Worm (Caenorhabditis elegans) whole organism, early embryonic: ENCODE measurements around the gene F49E11.7.
A peak's percentile ranks its signal among the peaks of the same experiment; 100 is the strongest.

Source experiments
- B0310.2 ChIP-seq: sonication (generic microtip); optimal IDR thresholded peaks from 2 replicates; lab custom pipeline; 2016; ENCODE audit warnings: mild to moderate bottlenecking, missing genetic modification characterization, missing compliant biosample characterization
- F13C5.2 ChIP-seq: sonication (generic microtip); optimal IDR thresholded peaks from 2 replicates; lab custom pipeline; 2017; ENCODE audit warnings: mild to moderate bottlenecking, missing genetic modification characterization, inconsistent platforms, missing compliant biosample characterization
- aly-1 ChIP-seq: sonication (generic microtip); optimal IDR thresholded peaks from 2 replicates; lab custom pipeline; 2016; ENCODE audit warnings: missing genetic modification characterization, missing compliant biosample characterization
- ama-1 ChIP-seq: fragments of 150-350 bp; optimal IDR thresholded peaks from 2 replicates; lab custom pipeline; 2014
- ceh-13 ChIP-seq: fragments of 200-800 bp; sonication (Bioruptor generic); optimal IDR thresholded peaks from 2 replicates; lab custom pipeline; 2018; ENCODE audit warnings: mild to moderate bottlenecking, missing genetic modification characterization, missing compliant biosample characterization
- ceh-36 ChIP-seq: sonication (generic microtip); optimal IDR thresholded peaks from 2 replicates; lab custom pipeline; 2016; ENCODE audit warnings: missing genetic modification characterization, inconsistent platforms, missing compliant biosample characterization
- ets-7 ChIP-seq: sonication (generic microtip); optimal IDR thresholded peaks from 2 replicates; lab custom pipeline; 2016; ENCODE audit warnings: missing genotype, missing genetic modification characterization, missing compliant biosample characterization
- flt-1 ChIP-seq: fragments of 200-800 bp; sonication (Bioruptor generic); IDR thresholded peaks from 2 replicates; pipeline ENCODE4 v1.3.6; 2022; ENCODE audit warnings: missing genetic modification characterization, missing compliant biosample characterization
- hmbx-1 ChIP-seq: sonication (generic microtip); optimal IDR thresholded peaks from 2 replicates; lab custom pipeline; 2016; ENCODE audit warnings: mild to moderate bottlenecking, missing genetic modification characterization, missing compliant biosample characterization
- hmg-4 ChIP-seq: fragments of 200-800 bp; sonication (Bioruptor generic); optimal IDR thresholded peaks from 2 replicates; lab custom pipeline; 2018; ENCODE audit warnings: mild to moderate bottlenecking, missing genetic modification characterization, missing compliant biosample characterization
- hnd-1 ChIP-seq: sonication (generic microtip); optimal IDR thresholded peaks from 2 replicates; lab custom pipeline; 2016; ENCODE audit warnings: missing genetic modification characterization, missing compliant biosample characterization
- pes-1 ChIP-seq: fragments of 200-800 bp; sonication (Bioruptor generic); IDR thresholded peaks from 2 replicates; pipeline ENCODE4 v1.3.6; 2022; ENCODE audit warnings: missing genetic modification reagents, missing genetic modification characterization, missing compliant biosample characterization
- scrt-1 ChIP-seq: fragments of 200-800 bp; sonication (Bioruptor generic); IDR thresholded peaks from 2 replicates; pipeline ENCODE4 v1.3.6; 2022; ENCODE audit warnings: missing genetic modification characterization, missing compliant biosample characterization
- sea-1 ChIP-seq: fragments of 200-800 bp; sonication (Bioruptor generic); conservative IDR thresholded peaks from 2 replicates; pipeline ENCODE4 v1.3.6; 2022; ENCODE audit warnings: missing genetic modification characterization, missing compliant biosample characterization
- tbx-11 ChIP-seq: fragments of 200-800 bp; sonication (Bioruptor generic); IDR thresholded peaks from 2 replicates; pipeline ENCODE4 v1.3.6; 2022; ENCODE audit warnings: missing genetic modification characterization, missing compliant biosample characterization
- tbx-37 ChIP-seq: fragments of 200-800 bp; sonication (Bioruptor generic); conservative IDR thresholded peaks from 2 replicates; pipeline ENCODE4 v1.3.6; 2022; ENCODE audit warnings: missing genetic modification reagents, missing genetic modification characterization, missing compliant biosample characterization
- tra-4 ChIP-seq: sonication (generic microtip); optimal IDR thresholded peaks from 2 replicates; lab custom pipeline; 2017; ENCODE audit warnings: missing genetic modification characterization, missing compliant biosample characterization

F49E11.7 gene

ce11 chrIV:13082106-13082505 lies 29.4 kb downstream of the F49E11.7 start:
- TF ChIP-seq hmbx-1 (tag; lab: Kevin White, UChicago), result no peak
- no peak for TF ChIP-seq hnd-1 (tag; lab: Kevin White, UChicago)
- no peak for TF ChIP-seq pes-1
- no peak for TF ChIP-seq ets-7
- TF ChIP-seq hmg-4 (GFP tag; lab: Kevin White, UChicago), result no peak
- no peak for TF ChIP-seq aly-1 (tag; lab: Kevin White, UChicago)
- no peak for TF ChIP-seq tra-4 (tag; lab: Kevin White, UChicago)
- TF ChIP-seq ama-1 (lab: Kevin White, UChicago), result no peak

- TF ChIP-seq hmbx-1 (tag; lab: Kevin White, UChicago), result no peak
- TF ChIP-seq flt-1 (GFP tag; lab: Robert Waterston, UW), result no peak
- TF ChIP-seq ceh-13, result no peak
- no peak for TF ChIP-seq ceh-36 (tag; lab: Kevin White, UChicago)
Measured at ce11 chrIV:13082836-13083763, 30.4 kb downstream of the F49E11.7 start.

- no peak for TF ChIP-seq scrt-1
- TF ChIP-seq sea-1 (GFP tag; lab: Robert Waterston, UW), result no peak
- no peak for TF ChIP-seq ceh-13
- no peak for TF ChIP-seq pes-1
- no peak for TF ChIP-seq tra-4 (tag; lab: Kevin White, UChicago)
- TF ChIP-seq B0310.2, result no peak
- TF ChIP-seq ceh-36 (tag; lab: Kevin White, UChicago), result no peak
Measured at ce11 chrIV:13085675-13086074, 33.0 kb downstream of the F49E11.7 start.

ce11 chrIV:13086705-13087104 lies 34.0 kb downstream of the F49E11.7 start, which contains the start of gene spin-2:
Gene spin-2, plus strand, starts transcription at chrIV:13087005.
- TF ChIP-seq ceh-36 (tag; lab: Kevin White, UChicago) (no peak), hmbx-1 (tag; lab: Kevin White, UChicago) (no peak), tbx-11 (GFP tag; lab: Robert Waterston, UW) (no peak), scrt-1 (no peak), flt-1 (GFP tag; lab: Robert Waterston, UW) (no peak), ets-7 (no peak), hmg-4 (GFP tag; lab: Kevin White, UChicago) (no peak), ama-1 (lab: Kevin White, UChicago) (no peak), tra-4 (tag; lab: Kevin White, UChicago) (no peak), aly-1 (tag; lab: Kevin White, UChicago) (no peak), ceh-13 (no peak), B0310.2 (no peak), sea-1 (GFP tag; lab: Robert Waterston, UW) (no peak), pes-1 (no peak)

ce11 chrIV:13089671-13090242 lies 37.1 kb downstream of the F49E11.7 start:
- peak; percentile 42 for TF ChIP-seq hmg-4 (GFP tag; lab: Kevin White, UChicago)
- no peak for TF ChIP-seq tra-4 (tag; lab: Kevin White, UChicago)

ce11 chrIV:13090967-13091366 lies 38.3 kb downstream of the F49E11.7 start, which contains the start of gene col-132:
Gene col-132, minus strand, starts transcription at chrIV:13091067.
- no peak for TF ChIP-seq pes-1
- no peak for TF ChIP-seq tra-4 (tag; lab: Kevin White, UChicago)
- no peak for TF ChIP-seq B0310.2
- TF ChIP-seq hmg-4 (GFP tag; lab: Kevin White, UChicago), result no peak
- no peak for TF ChIP-seq ets-7
- TF ChIP-seq ama-1 (lab: Kevin White, UChicago), result no peak
- no peak for TF ChIP-seq sea-1 (GFP tag; lab: Robert Waterston, UW)
- no peak for TF ChIP-seq ceh-13
- no peak for TF ChIP-seq scrt-1
- TF ChIP-seq tbx-37 (GFP tag; lab: Robert Waterston, UW), result no peak
- no peak for TF ChIP-seq tbx-11 (GFP tag; lab: Robert Waterston, UW)
- no peak for TF ChIP-seq hmbx-1 (tag; lab: Kevin White, UChicago)
- TF ChIP-seq flt-1 (GFP tag; lab: Robert Waterston, UW), result no peak
- no peak for TF ChIP-seq ceh-36 (tag; lab: Kevin White, UChicago)
- no peak for TF ChIP-seq F13C5.2 (tag; lab: Kevin White, UChicago)
- TF ChIP-seq aly-1 (tag; lab: Kevin White, UChicago), result no peak

- no peak for TF ChIP-seq B0310.2
- TF ChIP-seq aly-1 (tag; lab: Kevin White, UChicago), result no peak
- TF ChIP-seq ceh-36 (tag; lab: Kevin White, UChicago), result no peak
- no peak for TF ChIP-seq sea-1 (GFP tag; lab: Robert Waterston, UW)
- TF ChIP-seq ets-7, result no peak
- no peak for TF ChIP-seq ceh-13
- TF ChIP-seq ama-1 (lab: Kevin White, UChicago), result no peak
- no peak for TF ChIP-seq tra-4 (tag; lab: Kevin White, UChicago)
- no peak for TF ChIP-seq flt-1 (GFP tag; lab: Robert Waterston, UW)
- TF ChIP-seq scrt-1, result no peak
- no peak for TF ChIP-seq tbx-37 (GFP tag; lab: Robert Waterston, UW)
- no peak for TF ChIP-seq pes-1
- TF ChIP-seq hnd-1 (tag; lab: Kevin White, UChicago), result no peak
- no peak for TF ChIP-seq hmbx-1 (tag; lab: Kevin White, UChicago)
- no peak for TF ChIP-seq hmg-4 (GFP tag; lab: Kevin White, UChicago)
- TF ChIP-seq F13C5.2 (tag; lab: Kevin White, UChicago), result no peak
- no peak for TF ChIP-seq tbx-11 (GFP tag; lab: Robert Waterston, UW)
Measured at ce11 chrIV:13093677-13094076, 41.0 kb downstream of the F49E11.7 start, which contains the start of the genes prcc-1 and C39E9.12. Gene prcc-1, minus strand, starts transcription at chrIV:13093795. Gene C39E9.12, plus strand, starts transcription at chrIV:13094007.
